Fruit fly (Drosophila melanogaster): Measurements from ENCODE around the gene Jon25Bii.
A peak's percentile ranks its signal among the peaks of the same experiment; 100 is the strongest.

Jon25Bii gene

dm6 chr2L:5000287-5000871, 47.4 kb upstream of the Jon25Bii start (continued):
- TF ChIP-seq Doc3 (GFP tag; IDR thresholded peaks at IDR 0.05; ENCODE audit: partially characterized antibody), result no peak
- no peak for TF ChIP-seq ham (GFP tag; IDR thresholded peaks at IDR 0.05)
- no peak for TF ChIP-seq ash1 (GFP tag; optimal IDR thresholded peaks at IDR 0.05)
- peak; percentile 58 for TF ChIP-seq CHES-1-like (GFP tag; optimal IDR thresholded peaks at IDR 0.05)
- TF ChIP-seq CG12769 (tag; optimal IDR thresholded peaks at IDR 0.05), result no peak
- peak; percentile 56 for TF ChIP-seq Poxn (GFP tag; IDR thresholded peaks at IDR 0.05)
- peak; percentile 92 for TF ChIP-seq CG7556 (GFP tag; optimal IDR thresholded peaks at IDR 0.05)
- peak; percentile 90 for TF ChIP-seq CG2678 (tag; optimal IDR thresholded peaks at IDR 0.05)
- TF ChIP-seq Nf-YC (tag; optimal IDR thresholded peaks at IDR 0.05), result peak; percentile 81
- peak; percentile 86 for TF ChIP-seq zfh1 (GFP tag; IDR thresholded peaks at IDR 0.05)
- peak; percentile 38 for TF ChIP-seq emc (GFP tag; optimal IDR thresholded peaks at IDR 0.05)
- peak; percentile 66 for TF ChIP-seq Atf-2 (GFP tag; optimal IDR thresholded peaks at IDR 0.05)
- TF ChIP-seq HHEX (GFP tag; optimal IDR thresholded peaks at IDR 0.05), result peak; percentile 85
- TF ChIP-seq Bteb2 (GFP tag; optimal IDR thresholded peaks at IDR 0.05), result peak; percentile 59
- peak; percentile 59 for TF ChIP-seq ems (GFP tag; optimal IDR thresholded peaks at IDR 0.05)
- TF ChIP-seq NC2α (GFP tag; optimal IDR thresholded peaks at IDR 0.05), result no peak
- peak; percentile 79 for TF ChIP-seq CG7786 (GFP tag; optimal IDR thresholded peaks at IDR 0.05)
- TF ChIP-seq Xrp1 (GFP tag; IDR thresholded peaks at IDR 0.05), result peak; percentile 92
- no peak for TF ChIP-seq wek (GFP tag; optimal IDR thresholded peaks at IDR 0.05)
- peak; percentile 86 for TF ChIP-seq CG30403 (GFP tag; optimal IDR thresholded peaks at IDR 0.05)
- no peak for TF ChIP-seq inv (GFP tag; IDR thresholded peaks at IDR 0.05; ENCODE audit: partially characterized antibody)
- TF ChIP-seq klu (GFP tag; IDR thresholded peaks at IDR 0.05), result peak; percentile 70; the same call in 1 of the 2 replicates
- peak; percentile 48 for TF ChIP-seq Mes4 (GFP tag; optimal IDR thresholded peaks at IDR 0.05)
- TF ChIP-seq CG32532 (GFP tag; IDR thresholded peaks at IDR 0.05), result peak; percentile 84
- peak; percentile 66 for TF ChIP-seq Gug (GFP tag; IDR thresholded peaks at IDR 0.05)
- TF ChIP-seq CG4707 (GFP tag; optimal IDR thresholded peaks at IDR 0.05), result peak; percentile 69
- TF ChIP-seq CG30431 (GFP tag; optimal IDR thresholded peaks at IDR 0.05), result peak; percentile 86
- TF ChIP-seq CG13287 (GFP tag; IDR thresholded peaks at IDR 0.05; ENCODE audit: partially characterized antibody), result no peak
- TF ChIP-seq Dp (GFP tag; optimal IDR thresholded peaks at IDR 0.05), result no peak
- peak; percentile 74 for TF ChIP-seq Hand (GFP tag; optimal IDR thresholded peaks at IDR 0.05)
- TF ChIP-seq eyg (GFP tag; optimal IDR thresholded peaks at IDR 0.05), result no peak
- peak; percentile 57 for TF ChIP-seq CG8281 (tag; optimal IDR thresholded peaks at IDR 0.05)
- TF ChIP-seq sima (GFP tag; optimal IDR thresholded peaks at IDR 0.05), result no peak
- TF ChIP-seq grn (GFP tag; optimal IDR thresholded peaks at IDR 0.05), result peak; percentile 26
- peak; percentile 78 for TF ChIP-seq CG9932 (GFP tag; IDR thresholded peaks at IDR 0.05)
- TF ChIP-seq hkb (optimal IDR thresholded peaks at IDR 0.05), result no peak
- peak; percentile 85 for TF ChIP-seq hkb (GFP tag; IDR thresholded peaks at IDR 0.05)
- peak; percentile 76 for TF ChIP-seq CG11093 (GFP tag; IDR thresholded peaks at IDR 0.05)
- TF ChIP-seq CG15696 (tag; optimal IDR thresholded peaks at IDR 0.05), result peak; percentile 95
- peak; percentile 93 for TF ChIP-seq CG9727 (GFP tag; optimal IDR thresholded peaks at IDR 0.05)
- no peak for TF ChIP-seq CG43689 (GFP tag; IDR thresholded peaks at IDR 0.05)
- TF ChIP-seq CG12391 (tag; optimal IDR thresholded peaks at IDR 0.05), result peak; percentile 89
- peak; percentile 80 for TF ChIP-seq HmgZ (tag; optimal IDR thresholded peaks at IDR 0.05)
- peak; percentile 75 for TF ChIP-seq NfI (GFP tag; optimal IDR thresholded peaks at IDR 0.05)
- peak; percentile 87 for TF ChIP-seq CG2120 (GFP tag; optimal IDR thresholded peaks at IDR 0.05)
- TF ChIP-seq CG32767 (GFP tag; IDR thresholded peaks at IDR 0.05), result peak; percentile 82
- peak; percentile 58 for TF ChIP-seq CG7271 (tag; optimal IDR thresholded peaks at IDR 0.05)
- TF ChIP-seq CG4424 (GFP tag; optimal IDR thresholded peaks at IDR 0.05), result peak; percentile 75
- TF ChIP-seq CG12299 (tag; optimal IDR thresholded peaks at IDR 0.05), result peak; percentile 78
- TF ChIP-seq Atf3 (GFP tag; optimal IDR thresholded peaks at IDR 0.05), result peak; percentile 44
- TF ChIP-seq CG16779 (GFP tag; IDR thresholded peaks at IDR 0.05), result no peak

Data from whole organism, embryonic.